Fruit fly (Drosophila melanogaster) whole organism, embryonic: ENCODE measurements around the gene CG31792.
A peak's percentile ranks its signal among the peaks of the same experiment; 100 is the strongest.

ENCODE experiments used
- BEAF-32 ChIP-seq: fragments of 200-800 bp; sonication (Bioruptor generic); optimal IDR thresholded peaks from 3 replicates; lab custom pipeline; 2017; ENCODE audit warnings: missing biosample characterization, missing genetic modification characterization, mild to moderate bottlenecking, moderate library complexity, missing genetic modification reagents
- CG10147 ChIP-seq: fragments of 200-800 bp; sonication (Bioruptor generic); optimal IDR thresholded peaks from 2 replicates; lab custom pipeline; 2019; ENCODE audit warnings: missing biosample characterization, mild to moderate bottlenecking, missing genetic modification characterization, moderate library complexity
- CG10979 ChIP-seq: fragments of 200-800 bp; sonication (Bioruptor generic); optimal IDR thresholded peaks from 2 replicates; lab custom pipeline; 2018; ENCODE audit warnings: missing biosample characterization, mild to moderate bottlenecking, missing genetic modification characterization, moderate library complexity
- CG11695 ChIP-seq: fragments of 200-800 bp; sonication (Bioruptor generic); IDR thresholded peaks from 3 replicates; pipeline ENCODE4 v1.3.6; 2022; ENCODE audit warnings: missing biosample characterization, missing genetic modification characterization
- CG12942 ChIP-seq: fragments of 200-800 bp; sonication (Bioruptor generic); optimal IDR thresholded peaks from 3 replicates; lab custom pipeline; 2016; ENCODE audit warnings: missing biosample characterization, missing genetic modification characterization
- CG13894 ChIP-seq: fragments of 200-800 bp; sonication (Bioruptor generic); optimal IDR thresholded peaks from 3 replicates; lab custom pipeline; 2018; ENCODE audit warnings: missing biosample characterization, mild to moderate bottlenecking, missing genetic modification characterization, moderate library complexity
- CG1529 ChIP-seq: fragments of 200-800 bp; sonication (Bioruptor generic); optimal IDR thresholded peaks from 3 replicates; lab custom pipeline; 2018; ENCODE audit warnings: missing biosample characterization, missing genetic modification characterization
- CG2202 ChIP-seq: fragments of 200-800 bp; sonication (Bioruptor generic); optimal IDR thresholded peaks from 2 replicates; lab custom pipeline; 2018; ENCODE audit warnings: missing biosample characterization, mild to moderate bottlenecking, missing genetic modification characterization
- CG2678 ChIP-seq: fragments of 200-800 bp; sonication (Bioruptor generic); optimal IDR thresholded peaks from 3 replicates; lab custom pipeline; 2019; ENCODE audit warnings: missing biosample characterization, mild to moderate bottlenecking, missing genetic modification characterization, moderate library complexity
- CG2712 ChIP-seq: fragments of 200-800 bp; optimal IDR thresholded peaks from 3 replicates; lab custom pipeline; 2019; ENCODE audit warnings: missing biosample characterization, mild to moderate bottlenecking, missing genetic modification characterization, moderate library complexity
- CG3838 ChIP-seq: fragments of 200-800 bp; sonication (Bioruptor generic); optimal IDR thresholded peaks from 3 replicates; lab custom pipeline; 2016; ENCODE audit warnings: missing biosample characterization, missing genetic modification characterization
- CG4282 ChIP-seq: fragments of 200-800 bp; sonication (Bioruptor generic); optimal IDR thresholded peaks from 2 replicates; lab custom pipeline; 2016; ENCODE audit warnings: missing biosample characterization, missing genetic modification characterization
- CG6854 ChIP-seq: fragments of 200-800 bp; sonication (Bioruptor generic); optimal IDR thresholded peaks from 3 replicates; lab custom pipeline; 2017; ENCODE audit warnings: missing biosample characterization, mild to moderate bottlenecking, missing genetic modification characterization
- CG7839 ChIP-seq: fragments of 200-800 bp; sonication (Bioruptor generic); optimal IDR thresholded peaks from 3 replicates; lab custom pipeline; 2018; ENCODE audit warnings: missing biosample characterization, mild to moderate bottlenecking, missing genetic modification characterization, moderate library complexity
- CG8765 ChIP-seq: fragments of 200-800 bp; sonication (Bioruptor generic); IDR thresholded peaks from 2 replicates; pipeline ENCODE4 v1.3.6; 2022; ENCODE audit warnings: missing biosample characterization, missing genetic modification characterization
- Chrac-16 ChIP-seq: fragments of 200-800 bp; sonication (Bioruptor generic); optimal IDR thresholded peaks from 3 replicates; lab custom pipeline; 2016; ENCODE audit warnings: missing biosample characterization, missing genetic modification characterization
- Dek ChIP-seq: fragments of 200-800 bp; sonication (Bioruptor generic); optimal IDR thresholded peaks from 3 replicates; lab custom pipeline; 2019; ENCODE audit warnings: missing biosample characterization, mild to moderate bottlenecking, missing genetic modification characterization, moderate library complexity
- Dref ChIP-seq: fragments of 200-800 bp; sonication (Bioruptor generic); IDR thresholded peaks from 2 replicates; pipeline ENCODE4 v1.3.6; 2022; ENCODE audit warnings: missing biosample characterization, missing genetic modification characterization
- Eip74EF ChIP-seq, 2 experiments: fragments of 200-800 bp in 1 of 2; fragments of >200 bp in 1 of 2; sonication (Bioruptor generic) in 1 of 2; optimal IDR thresholded peaks; 2 replicates each; lab custom pipeline; 2017 to 2019; ENCODE audit warnings: missing biosample characterization in 2 of 2, missing genetic modification characterization in 2 of 2, mild to moderate bottlenecking in 1 of 2, moderate library complexity in 1 of 2
- Hr51 ChIP-seq, 2 experiments: fragments of 200-800 bp; sonication (Bioruptor generic); optimal IDR thresholded peaks; 2 replicates in 1 of 2; 3 replicates in 1 of 2; lab custom pipeline; 2016 to 2018; ENCODE audit warnings: missing biosample characterization in 2 of 2, missing genetic modification characterization in 2 of 2, mild to moderate bottlenecking in 1 of 2, moderate library complexity in 1 of 2
- Jarid2 ChIP-seq: fragments of 200-800 bp; sonication (Bioruptor generic); optimal IDR thresholded peaks from 3 replicates; lab custom pipeline; 2017; ENCODE audit warnings: mild to moderate bottlenecking, missing biosample characterization, missing genetic modification reagents, missing genetic modification characterization
- MTF-1 ChIP-seq: fragments of 200-800 bp; sonication (Bioruptor generic); optimal IDR thresholded peaks from 2 replicates; lab custom pipeline; 2018; ENCODE audit warnings: missing biosample characterization, mild to moderate bottlenecking, missing genetic modification characterization, borderline replicate concordance
- NfI ChIP-seq: fragments of 200-800 bp; sonication (Bioruptor generic); optimal IDR thresholded peaks from 3 replicates; lab custom pipeline; 2018; ENCODE audit warnings: missing biosample characterization, mild to moderate bottlenecking, missing genetic modification characterization, moderate library complexity
- Oaz ChIP-seq: fragments of 200-800 bp; sonication (Bioruptor generic); IDR thresholded peaks from 2 replicates; pipeline ENCODE4 v1.3.6; 2022; ENCODE audit warnings: missing biosample characterization, missing genetic modification characterization
- Pdp1 ChIP-seq, 2 experiments: fragments of 200-800 bp; sonication (Bioruptor generic); optimal IDR thresholded peaks; 3 replicates each; lab custom pipeline; 2016; ENCODE audit warnings: missing biosample characterization in 2 of 2, missing genetic modification characterization in 2 of 2, mild to moderate bottlenecking in 1 of 2, moderate library complexity in 1 of 2
- Poxn ChIP-seq: fragments of 200-800 bp; sonication (Bioruptor generic); IDR thresholded peaks from 2 replicates; pipeline ENCODE4 v1.3.6; 2022; ENCODE audit warnings: missing biosample characterization, missing genetic modification characterization
- Ravus ChIP-seq: fragments of 200-800 bp; sonication (Bioruptor generic); IDR thresholded peaks from 2 replicates; pipeline ENCODE4 v1.3.6; 2022; ENCODE audit warnings: missing biosample characterization, missing genetic modification characterization
- YL-1 ChIP-seq: fragments of 200-800 bp; sonication (Bioruptor generic); optimal IDR thresholded peaks from 3 replicates; lab custom pipeline; 2017; ENCODE audit warnings: missing biosample characterization, mild to moderate bottlenecking, missing genetic modification characterization
- aop ChIP-seq: fragments of 200-800 bp; sonication (Bioruptor generic); IDR thresholded peaks from 2 replicates; pipeline ENCODE4 v1.3.6; 2022; ENCODE audit warnings: missing biosample characterization, missing genetic modification characterization
- az2 ChIP-seq: fragments of 200-800 bp; sonication (Bioruptor generic); optimal IDR thresholded peaks from 3 replicates; lab custom pipeline; 2016; ENCODE audit warnings: missing biosample characterization, missing genetic modification characterization
- corto ChIP-seq: fragments of 200-800 bp; sonication (Bioruptor generic); optimal IDR thresholded peaks from 2 replicates; lab custom pipeline; 2016; ENCODE audit warnings: missing biosample characterization, mild to moderate bottlenecking, missing genetic modification characterization, moderate library complexity
- crc ChIP-seq: fragments of 200-800 bp; sonication (Bioruptor generic); optimal IDR thresholded peaks from 2 replicates; lab custom pipeline; 2016; ENCODE audit warnings: missing biosample characterization, missing genetic modification characterization
- dmrt99B ChIP-seq: fragments of 200-800 bp; sonication (Bioruptor generic); optimal IDR thresholded peaks from 2 replicates; lab custom pipeline; 2018; ENCODE audit warnings: missing biosample characterization, mild to moderate bottlenecking, missing genetic modification characterization, moderate library complexity
- dpn ChIP-seq, 2 experiments: fragments of 200-800 bp; sonication (Bioruptor generic); optimal IDR thresholded peaks; 3 replicates each; lab custom pipeline; 2016; ENCODE audit warnings: missing biosample characterization in 2 of 2, missing genetic modification characterization in 2 of 2
- ems ChIP-seq: fragments of 200-800 bp; sonication (Bioruptor generic); optimal IDR thresholded peaks from 3 replicates; lab custom pipeline; 2016; ENCODE audit warnings: missing biosample characterization, missing genetic modification characterization
- eyg ChIP-seq: fragments of 200-800 bp; sonication (Bioruptor generic); optimal IDR thresholded peaks from 3 replicates; lab custom pipeline; 2016; ENCODE audit warnings: missing biosample characterization, missing genetic modification characterization
- fd96Cb ChIP-seq: fragments of 200-800 bp; sonication (Bioruptor generic); optimal IDR thresholded peaks from 2 replicates; lab custom pipeline; 2018; ENCODE audit warnings: missing biosample characterization, mild to moderate bottlenecking, missing genetic modification characterization, moderate library complexity
- gce ChIP-seq: fragments of 200-800 bp; sonication (Bioruptor generic); IDR thresholded peaks from 3 replicates; pipeline ENCODE4 v1.3.6; 2022; ENCODE audit warnings: missing biosample characterization, missing genetic modification characterization
- hkb ChIP-seq, 2 experiments: fragments of 200-800 bp in 1 of 2; fragments of >200 bp in 1 of 2; sonication (Bioruptor generic) in 1 of 2; IDR thresholded peaks in 1 of 2; optimal IDR thresholded peaks in 1 of 2; 2 replicates each; pipeline versions ENCODE4 v1.3.6 to Lab custom; 2017 to 2022; ENCODE audit warnings: missing biosample characterization in 1 of 2, missing genetic modification characterization in 1 of 2
- insv ChIP-seq, 2 experiments: fragments of 200-800 bp; sonication (Bioruptor generic); optimal IDR thresholded peaks; 3 replicates each; lab custom pipeline; 2016 to 2018; ENCODE audit warnings: missing biosample characterization in 2 of 2, missing genetic modification characterization in 2 of 2
- inv ChIP-seq: fragments of 200-800 bp; sonication (Bioruptor generic); IDR thresholded peaks from 2 replicates; pipeline ENCODE4 v1.3.6; 2022; ENCODE audit warnings: missing biosample characterization, missing genetic modification characterization; ENCODE audit not compliant: partially characterized antibody
- maf-S ChIP-seq: fragments of 200-800 bp; sonication (Bioruptor generic); optimal IDR thresholded peaks from 2 replicates; lab custom pipeline; 2016; ENCODE audit warnings: missing biosample characterization, missing genetic modification characterization
- pho ChIP-seq: fragments of 200-800 bp; sonication (Bioruptor generic); optimal IDR thresholded peaks from 2 replicates; lab custom pipeline; 2016; ENCODE audit warnings: missing biosample characterization, missing genetic modification characterization
- pita ChIP-seq: fragments of 200-800 bp; sonication (Bioruptor generic); optimal IDR thresholded peaks from 2 replicates; lab custom pipeline; 2017; ENCODE audit warnings: missing biosample characterization, mild to moderate bottlenecking, missing genetic modification characterization
- pzg ChIP-seq: fragments of 200-800 bp; sonication (Bioruptor generic); optimal IDR thresholded peaks from 3 replicates; lab custom pipeline; 2018; ENCODE audit warnings: missing biosample characterization, mild to moderate bottlenecking, missing genetic modification characterization, moderate library complexity
- stwl ChIP-seq: fragments of 200-800 bp; sonication (Bioruptor generic); optimal IDR thresholded peaks from 3 replicates; lab custom pipeline; 2018; ENCODE audit warnings: missing biosample characterization, mild to moderate bottlenecking, missing genetic modification characterization, moderate library complexity
- tio ChIP-seq: fragments of 200-800 bp; sonication (Bioruptor generic); optimal IDR thresholded peaks from 2 replicates; lab custom pipeline; 2017; ENCODE audit warnings: missing biosample characterization, missing genetic modification characterization, inconsistent platforms
- wdn ChIP-seq: fragments of 200-800 bp; sonication (Bioruptor generic); IDR thresholded peaks from 2 replicates; pipeline ENCODE4 v1.3.6; 2022; ENCODE audit warnings: missing biosample characterization, missing genetic modification characterization
- zen2 ChIP-seq: fragments of 200-800 bp; sonication (Bioruptor generic); IDR thresholded peaks from 3 replicates; pipeline ENCODE4 v1.3.6; 2022; ENCODE audit warnings: missing biosample characterization, missing genetic modification characterization; ENCODE audit not compliant: partially characterized antibody
- zfh2 ChIP-seq: fragments of 200-800 bp; sonication (Bioruptor generic); optimal IDR thresholded peaks from 2 replicates; lab custom pipeline; 2016; ENCODE audit warnings: missing biosample characterization, missing genetic modification characterization

Gene CG31792

DNA sequence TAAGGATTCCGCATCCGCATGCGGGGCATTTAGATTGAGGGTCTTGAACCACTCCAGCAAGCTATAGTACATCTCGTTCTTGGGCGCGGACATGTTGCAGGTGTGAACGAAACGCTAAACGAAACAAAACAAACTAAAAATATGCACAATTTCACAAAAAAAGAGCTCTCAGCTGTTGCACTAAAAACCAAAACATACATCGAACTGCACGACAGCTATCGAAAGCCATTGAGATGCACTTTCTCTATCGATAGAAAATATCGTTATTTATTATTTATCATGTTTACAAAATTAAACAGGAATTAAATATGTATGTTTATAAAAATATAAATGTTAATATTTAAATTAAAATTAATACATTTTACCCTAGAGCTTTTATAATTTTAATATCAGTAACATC lies 36.0 kb downstream of the CG31792 start, which contains the start of gene hook (continued):
- TF ChIP-seq Chrac-16 (GFP tag; lab: Kevin White, UChicago) (no peak), pho (GFP tag; lab: Kevin White, UChicago) (no peak), insv (GFP tag; optimal IDR thresholded peaks at IDR 0.05; lab: Kevin White, UChicago) (no peak), Oaz (GFP tag; lab: Robert Waterston, UW) (no peak), ems (GFP tag; lab: Kevin White, UChicago) (no peak), YL-1 (GFP tag; lab: Kevin White, UChicago) (no peak), BEAF-32 (peak; percentile 68), Poxn (no peak), tio (GFP tag; lab: Kevin White, UChicago) (no peak), Jarid2 (GFP tag; lab: Kevin White, UChicago) (no peak), CG10979 (tag; lab: Kevin White, UChicago) (no peak), CG2712 (tag; lab: Kevin White, UChicago) (peak; percentile 24), CG7839 (tag; lab: Kevin White, UChicago) (no peak), NfI (no peak), Eip74EF (GFP tag; optimal IDR thresholded peaks at IDR 0.05; lab: Kevin White, UChicago) (no peak), az2 (GFP tag; lab: Kevin White, UChicago) (no peak), CG6854 (GFP tag; lab: Kevin White, UChicago) (no peak), pzg (peak; percentile 23), Ravus (GFP tag; lab: Robert Waterston, UW) (no peak), Dek (no peak), CG13894 (tag; lab: Kevin White, UChicago) (no peak), Hr51 (GFP tag; optimal IDR thresholded peaks at IDR 0.05; lab: Kevin White, UChicago) (no peak), CG4282 (no peak), inv (peak; percentile 67), corto (GFP tag; lab: Kevin White, UChicago) (no peak), CG12942 (GFP tag; lab: Kevin White, UChicago) (no peak), CG8765 (no peak), wdn (GFP tag; lab: Robert Waterston, UW) (no peak), CG3838 (GFP tag; lab: Kevin White, UChicago) (no peak), dpn (GFP tag; optimal IDR thresholded peaks at IDR 0.05; lab: Kevin White, UChicago) (no peak), fd96Cb (tag; lab: Kevin White, UChicago) (no peak), Pdp1 (GFP tag; optimal IDR thresholded peaks at IDR 0.05; lab: Kevin White, UChicago) (no peak), CG1529 (GFP tag; lab: Kevin White, UChicago) (no peak), CG10147 (no peak), Dref (peak; percentile 69), maf-S (GFP tag; lab: Kevin White, UChicago) (no peak), eyg (GFP tag; lab: Kevin White, UChicago) (no peak), MTF-1 (GFP tag; lab: Kevin White, UChicago) (no peak), dmrt99B (no peak), CG2678 (tag; lab: Kevin White, UChicago) (no peak), pita (GFP tag; lab: Kevin White, UChicago) (no peak), zen2 (GFP tag; lab: Robert Waterston, UW) (peak; percentile 75), CG11695 (GFP tag; lab: Robert Waterston, UW) (no peak), zfh2 (GFP tag; lab: Kevin White, UChicago) (no peak), gce (no peak), aop (GFP tag; lab: Robert Waterston, UW) (no peak), stwl (tag; lab: Kevin White, UChicago) (peak; percentile 33), crc (GFP tag; lab: Kevin White, UChicago) (no peak), hkb (optimal IDR thresholded peaks at IDR 0.05; lab: Kevin White, UChicago) (no peak), hkb (GFP tag; IDR thresholded peaks at IDR 0.05; lab: Robert Waterston, UW) (no peak), CG2202 (tag; lab: Kevin White, UChicago) (no peak)
